Worm (Caenorhabditis elegans) whole organism, L4 larva: ENCODE results near the gene lips-6.

Experiments
- D1046.2 ChIP-seq: fragments of 200-800 bp; sonication (Bioruptor generic); IDR thresholded peaks from 2 replicates; pipeline ENCODE4 v1.3.6; 2022; ENCODE audit warnings: missing genetic modification characterization, missing compliant biosample characterization
- F26F4.8 ChIP-seq: fragments of 200-800 bp; sonication (Bioruptor generic); conservative IDR thresholded peaks from 2 replicates; pipeline ENCODE4 v1.3.6; 2022; ENCODE audit warnings: missing genetic modification characterization, missing compliant biosample characterization
- F49E8.2 ChIP-seq: sonication (generic microtip); optimal IDR thresholded peaks from 2 replicates; lab custom pipeline; 2016; ENCODE audit warnings: missing compliant biosample characterization, mild to moderate bottlenecking, missing genetic modification characterization, borderline replicate concordance
- R02D3.7 ChIP-seq: fragments of 150-350 bp; sonication (generic microtip); optimal IDR thresholded peaks from 3 replicates; lab custom pipeline; 2014; ENCODE audit warnings: missing biosample characterization, missing genetic modification characterization
- T20F7.1 ChIP-seq: fragments of 200-800 bp; sonication (Bioruptor generic); optimal IDR thresholded peaks from 2 replicates; lab custom pipeline; 2018; ENCODE audit warnings: mild to moderate bottlenecking, missing genetic modification characterization, missing compliant biosample characterization
- Y105C5A.15 ChIP-seq: fragments of 200-800 bp; sonication (Bioruptor generic); IDR thresholded peaks from 2 replicates; pipeline ENCODE4 v1.3.6; 2022; ENCODE audit warnings: missing genetic modification characterization, missing compliant biosample characterization
- ZK546.5 ChIP-seq, 2 experiments: sonication (generic microtip); optimal IDR thresholded peaks; 2 replicates each; lab custom pipeline; 2017; ENCODE audit warnings: missing biosample characterization in 2 of 2, missing genetic modification characterization in 2 of 2
- arid-1 ChIP-seq: fragments of 200-800 bp; sonication (Bioruptor generic); conservative IDR thresholded peaks from 2 replicates; pipeline ENCODE4 v1.3.6; 2022; ENCODE audit warnings: missing genetic modification reagents, missing genetic modification characterization, missing compliant biosample characterization
- ceh-28 ChIP-seq: fragments of 150-350 bp; optimal IDR thresholded peaks from 2 replicates; lab custom pipeline; 2014; ENCODE audit warnings: missing biosample characterization, missing genetic modification reagents, missing genetic modification characterization
- ceh-44 ChIP-seq: fragments of 200-800 bp; sonication (Bioruptor generic); IDR thresholded peaks from 2 replicates; pipeline ENCODE4 v1.3.6; 2022; ENCODE audit warnings: missing genetic modification reagents, missing genetic modification characterization, missing compliant biosample characterization
- ceh-62 ChIP-seq: sonication (generic microtip); optimal IDR thresholded peaks from 2 replicates; lab custom pipeline; 2017; ENCODE audit warnings: missing biosample characterization, missing genetic modification characterization
- ceh-82 ChIP-seq: sonication (generic microtip); optimal IDR thresholded peaks from 2 replicates; lab custom pipeline; 2017; ENCODE audit warnings: missing biosample characterization, missing genetic modification characterization
- ces-1 ChIP-seq: fragments of 150-350 bp; sonication (generic microtip); optimal IDR thresholded peaks from 4 replicates; lab custom pipeline; 2014; ENCODE audit warnings: missing biosample characterization, missing genetic modification reagents, missing genetic modification characterization
- cey-2 ChIP-seq: sonication (generic microtip); optimal IDR thresholded peaks from 3 replicates; lab custom pipeline; 2017; ENCODE audit warnings: missing genetic modification characterization, mild to moderate bottlenecking, missing compliant biosample characterization, antibody characterized with exemption, borderline replicate concordance; ENCODE audit not compliant: insufficient read depth
- daf-12 ChIP-seq: fragments of 150-350 bp; optimal IDR thresholded peaks from 2 replicates; lab custom pipeline; 2014; ENCODE audit warnings: missing biosample characterization, missing genetic modification reagents, missing genetic modification characterization
- daf-19 ChIP-seq: fragments of 200-800 bp; sonication (Bioruptor generic); conservative IDR thresholded peaks from 2 replicates; pipeline ENCODE4 v1.3.6; 2022; ENCODE audit warnings: missing genetic modification characterization, missing compliant biosample characterization
- daf-8 ChIP-seq: fragments of 200-800 bp; sonication (Bioruptor generic); IDR thresholded peaks from 2 replicates; pipeline ENCODE4 v1.3.6; 2022; ENCODE audit warnings: missing genetic modification characterization, missing compliant biosample characterization
- dve-1 ChIP-seq: sonication (generic microtip); optimal IDR thresholded peaks from 2 replicates; lab custom pipeline; 2017; ENCODE audit warnings: antibody characterized with exemption, mild to moderate bottlenecking, missing genetic modification characterization, missing compliant biosample characterization; ENCODE audit not compliant: insufficient read depth
- egl-27 ChIP-seq: sonication (generic microtip); optimal IDR thresholded peaks from 3 replicates; lab custom pipeline; 2017; ENCODE audit warnings: missing biosample characterization, missing genetic modification reagents, missing genetic modification characterization
- egl-43 ChIP-seq: fragments of 200-800 bp; sonication (Bioruptor generic); IDR thresholded peaks from 2 replicates; pipeline ENCODE4 v1.3.6; 2022; ENCODE audit warnings: missing genetic modification reagents, missing genetic modification characterization, missing compliant biosample characterization
- hmg-1.1 ChIP-seq: fragments of 200-800 bp; sonication (Bioruptor generic); IDR thresholded peaks from 2 replicates; pipeline ENCODE4 v1.3.6; 2022; ENCODE audit warnings: missing genetic modification reagents, missing genetic modification characterization, missing compliant biosample characterization
- lin-1 ChIP-seq: fragments of 200-800 bp; sonication (Bioruptor generic); IDR thresholded peaks from 2 replicates; pipeline ENCODE4 v1.3.6; 2022; ENCODE audit warnings: missing genetic modification reagents, missing genetic modification characterization, missing compliant biosample characterization
- lin-13 ChIP-seq: fragments of 150-350 bp; optimal IDR thresholded peaks from 2 replicates; lab custom pipeline; 2014; ENCODE audit warnings: missing biosample characterization, missing genetic modification reagents, missing genetic modification characterization
- lin-29 ChIP-seq: fragments of 200-800 bp; sonication (Bioruptor generic); IDR thresholded peaks from 2 replicates; pipeline ENCODE4 v1.3.6; 2022; ENCODE audit warnings: missing genetic modification reagents, missing genetic modification characterization, missing compliant biosample characterization
- lin-38 ChIP-seq: fragments of 200-800 bp; sonication (Bioruptor generic); IDR thresholded peaks from 2 replicates; pipeline ENCODE4 v1.3.6; 2022; ENCODE audit warnings: missing genetic modification reagents, missing genetic modification characterization, missing compliant biosample characterization
- lsy-2 ChIP-seq, 2 experiments: fragments of 150-350 bp in 1 of 2; sonication (generic microtip) in 1 of 2; optimal IDR thresholded peaks; 2 replicates each; lab custom pipeline; 2014 to 2017; ENCODE audit warnings: missing biosample characterization in 2 of 2, missing genetic modification characterization in 2 of 2
- madf-9 ChIP-seq: fragments of 200-800 bp; sonication (Bioruptor generic); conservative IDR thresholded peaks from 2 replicates; pipeline ENCODE4 v1.3.6; 2022; ENCODE audit warnings: missing genetic modification reagents, missing genetic modification characterization, missing compliant biosample characterization
- mxl-2 ChIP-seq: fragments of 200-800 bp; sonication (Bioruptor generic); conservative IDR thresholded peaks from 2 replicates; pipeline ENCODE4 v1.3.6; 2022; ENCODE audit warnings: missing genetic modification reagents, missing genetic modification characterization, missing compliant biosample characterization
- nhr-102 ChIP-seq: sonication (generic microtip); optimal IDR thresholded peaks from 2 replicates; lab custom pipeline; 2016; ENCODE audit warnings: mild to moderate bottlenecking, missing genetic modification characterization, moderate library complexity, missing compliant biosample characterization
- nhr-237 ChIP-seq: sonication (generic microtip); optimal IDR thresholded peaks from 2 replicates; lab custom pipeline; 2017; ENCODE audit warnings: missing biosample characterization, missing genetic modification characterization
- nhr-77 ChIP-seq: fragments of 150-350 bp; optimal IDR thresholded peaks from 2 replicates; lab custom pipeline; 2014; ENCODE audit warnings: missing biosample characterization, missing genetic modification characterization
- php-3 ChIP-seq: fragments of 200-800 bp; sonication (Bioruptor generic); IDR thresholded peaks from 2 replicates; pipeline ENCODE4 v1.3.6; 2022; ENCODE audit warnings: missing genetic modification reagents, missing genetic modification characterization, missing compliant biosample characterization
- pqm-1 ChIP-seq: sonication (generic microtip); optimal IDR thresholded peaks from 2 replicates; lab custom pipeline; 2017; ENCODE audit warnings: missing biosample characterization, missing genetic modification characterization
- rbr-2 ChIP-seq: sonication (generic microtip); optimal IDR thresholded peaks from 2 replicates; lab custom pipeline; 2016; ENCODE audit warnings: missing genotype, missing genetic modification characterization, missing compliant biosample characterization
- saeg-2 ChIP-seq: fragments of 200-800 bp; sonication (Bioruptor generic); IDR thresholded peaks from 2 replicates; pipeline ENCODE4 v1.3.6; 2022; ENCODE audit warnings: missing genetic modification reagents, missing genetic modification characterization, missing compliant biosample characterization
- set-16 ChIP-seq: fragments of 200-800 bp; sonication (Bioruptor generic); IDR thresholded peaks from 2 replicates; pipeline ENCODE4 v1.3.6; 2022; ENCODE audit warnings: missing genetic modification reagents, missing genetic modification characterization, missing compliant biosample characterization
- spr-3 ChIP-seq: fragments of 200-800 bp; sonication (Bioruptor generic); optimal IDR thresholded peaks from 2 replicates; lab custom pipeline; 2018; ENCODE audit warnings: mild to moderate bottlenecking, missing genetic modification characterization, missing compliant biosample characterization
- tag-97 ChIP-seq: fragments of 200-800 bp; sonication (Bioruptor generic); IDR thresholded peaks from 2 replicates; pipeline ENCODE4 v1.3.6; 2022; ENCODE audit warnings: missing genetic modification characterization, missing compliant biosample characterization
- tra-1 ChIP-seq: fragments of 200-800 bp; sonication (Bioruptor generic); IDR thresholded peaks from 2 replicates; pipeline ENCODE4 v1.3.6; 2022; ENCODE audit warnings: missing genetic modification reagents, missing genetic modification characterization, missing compliant biosample characterization
- unc-130 ChIP-seq: sonication (generic microtip); optimal IDR thresholded peaks from 2 replicates; lab custom pipeline; 2016; ENCODE audit warnings: missing genetic modification reagents, missing genetic modification characterization, missing compliant biosample characterization
- unc-62 ChIP-seq, 3 experiments: fragments of 150-350 bp in 1 of 3; sonication (generic microtip); optimal IDR thresholded peaks in 2 of 3; peaks in 1 of 3; 1 replicate in 1 of 3; 2 replicates in 2 of 3; lab custom pipeline; 2014 to 2017; ENCODE audit warnings: missing biosample characterization in 3 of 3, missing genetic modification characterization in 3 of 3, missing genetic modification reagents in 3 of 3, missing genotype in 1 of 3
- vab-7 ChIP-seq: fragments of 200-800 bp; sonication (Bioruptor generic); IDR thresholded peaks from 2 replicates; pipeline ENCODE4 v1.3.6; 2022; ENCODE audit warnings: missing genetic modification reagents, missing genetic modification characterization, missing compliant biosample characterization
- zag-1 ChIP-seq: fragments of 150-350 bp; optimal IDR thresholded peaks from 2 replicates; lab custom pipeline; 2014; ENCODE audit warnings: missing biosample characterization, missing genetic modification characterization
- zip-11 ChIP-seq: fragments of 200-800 bp; sonication (Bioruptor generic); IDR thresholded peaks from 2 replicates; pipeline ENCODE4 v1.3.6; 2022; ENCODE audit warnings: missing genetic modification characterization, missing compliant biosample characterization
- zip-2 ChIP-seq: fragments of 150-350 bp; optimal IDR thresholded peaks from 2 replicates; lab custom pipeline; 2014; ENCODE audit warnings: missing biosample characterization, missing genetic modification characterization
- ztf-11 ChIP-seq: fragments of 150-350 bp; optimal IDR thresholded peaks from 2 replicates; lab custom pipeline; 2014; ENCODE audit warnings: missing biosample characterization, missing genetic modification characterization

The lips-6 gene

DNA sequence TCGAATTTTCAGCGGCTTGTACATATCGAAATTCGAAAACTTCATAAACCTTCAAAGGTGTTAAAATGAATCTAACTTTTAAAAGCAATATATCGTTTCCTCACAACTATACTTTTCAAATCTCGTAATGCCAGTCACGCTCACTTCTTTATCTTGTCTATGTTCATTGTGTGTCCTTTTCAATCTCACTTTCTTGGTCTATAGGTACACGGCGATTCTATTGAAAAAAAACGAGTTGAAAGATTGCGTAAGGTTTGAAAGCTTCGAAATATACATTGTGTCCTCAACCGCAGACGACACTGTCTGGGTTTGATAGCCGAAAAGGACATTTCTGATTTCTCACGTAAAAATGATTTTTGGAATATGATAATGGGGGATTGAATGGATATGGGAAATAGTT, 3.4 kb upstream of the lips-6 start:
- TF ChIP-seq egl-43 (no peak), R02D3.7 (tag; lab: Kevin White, UChicago) (no peak), cey-2 (tag; lab: Kevin White, UChicago) (no peak), unc-62 (GFP tag; optimal IDR thresholded peaks at IDR 0.05 in 1 of 2; lab: Kevin White, UChicago) (peak in 1 of 2 experiments; percentile 84), unc-62 (tag; optimal IDR thresholded peaks at IDR 0.05; lab: Kevin White, UChicago) (no peak), pqm-1 (no peak)

ce11 chrIV:12013120-12013519, 2.4 kb downstream of the lips-6 start, which contains the start of gene spe-17:
TSS of gene spe-17 (plus strand) at chrIV:12013420.
- TF ChIP-seq set-16 = no peak
- TF ChIP-seq egl-27 (tag; lab: Kevin White, UChicago) = no peak
- TF ChIP-seq ceh-82 (tag; lab: Kevin White, UChicago) = no peak
- TF ChIP-seq lin-38 = no peak
- no peak for TF ChIP-seq F49E8.2 (tag; lab: Kevin White, UChicago)
- TF ChIP-seq ces-1 = no peak
- no peak for TF ChIP-seq ceh-28 (tag; lab: Kevin White, UChicago)
- no peak for TF ChIP-seq pqm-1
- TF ChIP-seq, all 104 proteins: peak for 0

ce11 chrIV:12012439-12013003, 3.0 kb downstream of the lips-6 start:
- TF ChIP-seq D1046.2 (GFP tag; lab: Robert Waterston, UW) = no peak
- no peak for TF ChIP-seq Y105C5A.15
- no peak for TF ChIP-seq ztf-11 (tag; lab: Kevin White, UChicago)
- TF ChIP-seq rbr-2 (tag; lab: Kevin White, UChicago) = no peak
- TF ChIP-seq nhr-102 (tag; lab: Kevin White, UChicago) = no peak
- no peak for TF ChIP-seq egl-27 (tag; lab: Kevin White, UChicago)
- no peak for TF ChIP-seq nhr-237
- no peak for TF ChIP-seq mxl-2
- no peak for TF ChIP-seq lin-29 (GFP tag; lab: Robert Waterston, UW)
- 0 out of 2 replicates have a peak, but pooled peaks have one; percentile 12 for TF ChIP-seq hmg-1.1 (GFP tag; lab: Robert Waterston, UW)
- TF ChIP-seq cey-2 (tag; lab: Kevin White, UChicago) = no peak
- TF ChIP-seq zag-1 = no peak
- TF ChIP-seq pqm-1 = no peak
- TF ChIP-seq lin-13 (GFP tag; lab: Kevin White, UChicago) = no peak
- TF ChIP-seq lsy-2 (tag; optimal IDR thresholded peaks at IDR 0.05; lab: Kevin White, UChicago) = no peak
- no peak for TF ChIP-seq vab-7 (GFP tag; lab: Robert Waterston, UW)
- no peak for TF ChIP-seq saeg-2 (GFP tag; lab: Robert Waterston, UW)
- TF ChIP-seq daf-12 (tag; lab: Kevin White, UChicago) = no peak
- TF ChIP-seq T20F7.1 (GFP tag; lab: Kevin White, UChicago) = no peak
- TF ChIP-seq ceh-28 (tag; lab: Kevin White, UChicago) = no peak
- no peak for TF ChIP-seq ceh-44
- no peak for TF ChIP-seq ZK546.5 (tag; optimal IDR thresholded peaks at IDR 0.05; lab: Kevin White, UChicago)
- peak; percentile 25; the same call in 1 of the 2 replicates for TF ChIP-seq tra-1 (GFP tag; lab: Robert Waterston, UW)
- TF ChIP-seq zip-11 (GFP tag; lab: Robert Waterston, UW) = no peak
- TF ChIP-seq unc-130 (GFP tag; lab: Kevin White, UChicago) = no peak
- TF ChIP-seq zip-2 (tag; lab: Kevin White, UChicago) = no peak
- no peak for TF ChIP-seq dve-1 (tag; lab: Kevin White, UChicago)
- TF ChIP-seq spr-3 (GFP tag; lab: Kevin White, UChicago) = no peak
- no peak for TF ChIP-seq daf-19 (GFP tag; lab: Robert Waterston, UW)
- no peak for TF ChIP-seq tag-97
- TF ChIP-seq F26F4.8 (GFP tag; lab: Robert Waterston, UW) = no peak
- TF ChIP-seq php-3 (GFP tag; lab: Robert Waterston, UW) = no peak
- no peak for TF ChIP-seq daf-8 (GFP tag; lab: Robert Waterston, UW)
- TF ChIP-seq unc-62 (GFP tag; optimal IDR thresholded peaks at IDR 0.05 in 1 of 2; lab: Kevin White, UChicago) = peak in 1 of 2 experiments; percentile 0
- TF ChIP-seq unc-62 (tag; optimal IDR thresholded peaks at IDR 0.05; lab: Kevin White, UChicago) = no peak
- TF ChIP-seq madf-9 (GFP tag; lab: Robert Waterston, UW) = no peak
- no peak for TF ChIP-seq ceh-62 (tag; lab: Kevin White, UChicago)
- TF ChIP-seq nhr-77 (tag; lab: Kevin White, UChicago) = no peak
- TF ChIP-seq arid-1 (GFP tag; lab: Robert Waterston, UW) = no peak
- no peak for TF ChIP-seq lin-1 (GFP tag; lab: Robert Waterston, UW)
